Worm (Caenorhabditis elegans) whole organism, L2 larva: ENCODE measurements around the gene Y56A3A.30.

Experiments
- skn-1 ChIP-seq: sonication (generic microtip); optimal IDR thresholded peaks from 2 replicates; lab custom pipeline; 2017; ENCODE audit warnings: missing biosample characterization, missing genetic modification characterization
- snpc-4 ChIP-seq: fragments of 150-350 bp; optimal IDR thresholded peaks from 2 replicates; lab custom pipeline; 2014; ENCODE audit warnings: missing biosample characterization, missing genetic modification characterization
- unc-39 ChIP-seq: fragments of 150-350 bp; optimal IDR thresholded peaks from 2 replicates; lab custom pipeline; 2014; ENCODE audit warnings: missing biosample characterization, missing genetic modification characterization
- ztf-4 ChIP-seq: fragments of 150-350 bp; optimal IDR thresholded peaks from 2 replicates; lab custom pipeline; 2014; ENCODE audit warnings: missing biosample characterization, missing genetic modification characterization

ce11 chrIII:12017999-12018398 is 39.1 kb upstream of the Y56A3A.30 start:
- no peak for TF ChIP-seq snpc-4 (tag; lab: Kevin White, UChicago)
- no peak for TF ChIP-seq ztf-4 (tag; lab: Kevin White, UChicago)
- TF ChIP-seq skn-1 (tag; lab: Kevin White, UChicago) = no peak
- TF ChIP-seq unc-39 (tag; lab: Kevin White, UChicago) = no peak
